Fruit fly (Drosophila melanogaster): ENCODE results near the gene CG31373.

Gene CG31373

dm6 chr3R:10661098-10661497 lies 48.1 kb downstream of the CG31373 start:
- TF ChIP-seq CG8301 (tag; optimal IDR thresholded peaks at IDR 0.05) (peak; percentile 11), CG12605 (GFP tag; IDR thresholded peaks at IDR 0.05) (peak; percentile 10; the same call in 1 of the 2 replicates), Ets98B (GFP tag; IDR thresholded peaks at IDR 0.05) (no peak), CG10348 (GFP tag; IDR thresholded peaks at IDR 0.05) (no peak), EcR (GFP tag; optimal IDR thresholded peaks at IDR 0.05) (no peak), CG4496 (GFP tag; IDR thresholded peaks at IDR 0.05) (peak; percentile 51; the same call in 1 of the 3 replicates), rn (GFP tag; IDR thresholded peaks at IDR 0.05) (0 out of 2 replicates have a peak, but pooled peaks have one; percentile 6), CG34367 (tag; optimal IDR thresholded peaks at IDR 0.05) (peak; percentile 72), CG17806 (tag; optimal IDR thresholded peaks at IDR 0.05) (peak; percentile 76), gl (tag; optimal IDR thresholded peaks at IDR 0.05) (peak; percentile 43), CG15710 (tag; optimal IDR thresholded peaks at IDR 0.05) (peak; percentile 74), Snoo (tag; optimal IDR thresholded peaks at IDR 0.05) (peak; percentile 53), D1 (tag; optimal IDR thresholded peaks at IDR 0.05) (no peak), CG9948 (tag; optimal IDR thresholded peaks at IDR 0.05) (peak; percentile 75), CG13204 (GFP tag; optimal IDR thresholded peaks at IDR 0.05) (no peak), CG14655 (GFP tag; optimal IDR thresholded peaks at IDR 0.05) (peak; percentile 38), CG32121 (GFP tag; IDR thresholded peaks at IDR 0.05) (no peak), Pif1A (GFP tag; optimal IDR thresholded peaks at IDR 0.05) (peak; percentile 48), Pif1B (GFP tag; optimal IDR thresholded peaks at IDR 0.05) (peak; percentile 57), CG8159 (tag; optimal IDR thresholded peaks at IDR 0.05) (peak; percentile 87), fd96Ca (GFP tag; IDR thresholded peaks at IDR 0.05) (no peak)

dm6 chr3R:10659563-10659962 lies 49.6 kb downstream of the CG31373 start:
- TF ChIP-seq CG32121 (GFP tag; IDR thresholded peaks at IDR 0.05): no peak
- no peak for TF ChIP-seq CG15710 (tag; optimal IDR thresholded peaks at IDR 0.05)
- no peak for TF ChIP-seq CG10348 (GFP tag; IDR thresholded peaks at IDR 0.05)
- no peak for TF ChIP-seq CG8159 (tag; optimal IDR thresholded peaks at IDR 0.05)
- no peak for TF ChIP-seq D1 (tag; optimal IDR thresholded peaks at IDR 0.05)
- TF ChIP-seq Snoo (tag; optimal IDR thresholded peaks at IDR 0.05): no peak
- TF ChIP-seq fd96Ca (GFP tag; IDR thresholded peaks at IDR 0.05): no peak
- no peak for TF ChIP-seq CG4496 (GFP tag; IDR thresholded peaks at IDR 0.05)

- no peak for TF ChIP-seq CG15710 (tag; optimal IDR thresholded peaks at IDR 0.05)
- no peak for TF ChIP-seq CG9948 (tag; optimal IDR thresholded peaks at IDR 0.05)
- TF ChIP-seq Snoo (tag; optimal IDR thresholded peaks at IDR 0.05): no peak
- no peak for TF ChIP-seq gl (tag; optimal IDR thresholded peaks at IDR 0.05)
- no peak for TF ChIP-seq rn (GFP tag; IDR thresholded peaks at IDR 0.05)
- no peak for TF ChIP-seq CG32121 (GFP tag; IDR thresholded peaks at IDR 0.05)
- TF ChIP-seq D1 (tag; optimal IDR thresholded peaks at IDR 0.05): no peak
These were observed 50.4 kb downstream of the CG31373 start for dm6 chr3R:10658783-10659182.

Data from whole organism, pupa.